Worm (Caenorhabditis elegans): Measurements from ENCODE around the gene clec-58.

clec-58 gene

DNA sequence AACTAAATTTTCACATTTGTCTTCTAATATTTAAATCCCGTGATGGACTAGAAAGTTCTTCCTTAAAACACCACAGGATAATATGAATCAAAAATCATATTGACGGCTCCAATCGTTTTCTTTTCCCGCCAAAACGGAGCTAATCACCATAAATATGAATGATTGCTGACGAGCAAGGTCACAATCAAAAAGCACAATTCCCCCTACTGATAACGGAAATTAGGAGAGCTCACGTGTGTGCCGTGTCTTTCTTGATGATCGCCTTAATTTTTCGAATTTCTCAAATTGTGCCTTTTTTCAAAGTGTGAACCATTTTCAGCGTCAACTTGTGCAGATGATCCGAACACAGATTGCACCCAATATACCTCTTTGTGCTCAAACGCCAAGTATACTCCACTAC, 32.0 kb downstream of the clec-58 start:
- TF ChIP-seq daf-16 (GFP tag; optimal IDR thresholded peaks at IDR 0.05): no peak
- peak; percentile 46 for TF ChIP-seq daf-16 (tag; optimal IDR thresholded peaks at IDR 0.05)
- peak in 1 of 2 experiments; percentile 19 for TF ChIP-seq mdl-1 (tag; optimal IDR thresholded peaks at IDR 0.05)
- no peak for TF ChIP-seq nhr-10 (tag; optimal IDR thresholded peaks at IDR 0.05)
- TF ChIP-seq T26A8.4 (GFP tag; IDR thresholded peaks at IDR 0.05): no peak
- no peak for TF ChIP-seq zip-11 (GFP tag; IDR thresholded peaks at IDR 0.05)
- TF ChIP-seq nhr-28 (tag; optimal IDR thresholded peaks at IDR 0.05): peak; percentile 62
- TF ChIP-seq mxl-3 (GFP tag; optimal IDR thresholded peaks at IDR 0.05): peak; percentile 23
- TF ChIP-seq R02D3.7 (tag; optimal IDR thresholded peaks at IDR 0.05): no peak
- no peak for TF ChIP-seq spr-1 (tag; optimal IDR thresholded peaks at IDR 0.05)
- TF ChIP-seq tag-97 (GFP tag; IDR thresholded peaks at IDR 0.05): no peak
- TF ChIP-seq egl-27 (tag; optimal IDR thresholded peaks at IDR 0.05): no peak
- TF ChIP-seq ceh-20 (GFP tag; IDR thresholded peaks at IDR 0.05): no peak
- TF ChIP-seq mxl-2 (GFP tag; conservative IDR thresholded peaks at IDR 0.05): no peak
- TF ChIP-seq hlh-30 (tag; optimal IDR thresholded peaks at IDR 0.05; ENCODE audit: insufficient read depth): peak; percentile 58
- TF ChIP-seq nhr-237 (tag; optimal IDR thresholded peaks at IDR 0.05): no peak
- no peak for TF ChIP-seq nhr-76 (tag; optimal IDR thresholded peaks at IDR 0.05)
- TF ChIP-seq daf-12 (tag; optimal IDR thresholded peaks at IDR 0.05): no peak
- no peak for TF ChIP-seq daf-19 (GFP tag; conservative IDR thresholded peaks at IDR 0.05)
- TF ChIP-seq pqm-1 (tag; optimal IDR thresholded peaks at IDR 0.05): peak; percentile 42
- no peak for TF ChIP-seq lin-13 (GFP tag; optimal IDR thresholded peaks at IDR 0.05)
- TF ChIP-seq mep-1 (tag; optimal IDR thresholded peaks at IDR 0.05): no peak
- TF ChIP-seq dmd-6 (GFP tag; IDR thresholded peaks at IDR 0.05): peak; percentile 83
- TF ChIP-seq nhr-41 (GFP tag; IDR thresholded peaks at IDR 0.05): no peak
- no peak for TF ChIP-seq pha-4 (GFP tag; IDR thresholded peaks at IDR 0.05)
- no peak for TF ChIP-seq pha-4 (tag; optimal IDR thresholded peaks at IDR 0.05)
- TF ChIP-seq unc-130 (GFP tag; optimal IDR thresholded peaks at IDR 0.05): no peak
- no peak for TF ChIP-seq php-3 (GFP tag; IDR thresholded peaks at IDR 0.05)
- no peak for TF ChIP-seq hif-1 (tag; optimal IDR thresholded peaks at IDR 0.05)
- TF ChIP-seq F37D6.2 (tag; optimal IDR thresholded peaks at IDR 0.05): no peak
- no peak for TF ChIP-seq dmd-9 (GFP tag; IDR thresholded peaks at IDR 0.05)
- no peak for TF ChIP-seq ceh-28 (tag; optimal IDR thresholded peaks at IDR 0.05)
- no peak for TF ChIP-seq egl-43 (GFP tag; IDR thresholded peaks at IDR 0.05)
- TF ChIP-seq hlh-11 (tag; optimal IDR thresholded peaks at IDR 0.05): peak; percentile 56
- TF ChIP-seq nhr-11 (tag; optimal IDR thresholded peaks at IDR 0.05): no peak
- no peak for TF ChIP-seq attf-4 (tag; optimal IDR thresholded peaks at IDR 0.05)
- TF ChIP-seq ceh-44 (GFP tag; IDR thresholded peaks at IDR 0.05): no peak
- peak; percentile 18 for TF ChIP-seq nhr-77 (tag; optimal IDR thresholded peaks at IDR 0.05)
- no peak for TF ChIP-seq ztf-11 (tag; optimal IDR thresholded peaks at IDR 0.05)
- no peak for TF ChIP-seq ZK337.2 (GFP tag; IDR thresholded peaks at IDR 0.05)
- peak; percentile 51 for TF ChIP-seq dve-1 (tag; optimal IDR thresholded peaks at IDR 0.05; ENCODE audit: insufficient read depth)
- no peak for TF ChIP-seq ceh-32 (tag; optimal IDR thresholded peaks at IDR 0.05; ENCODE audit: poor library complexity)
- no peak for TF ChIP-seq dpl-1 (GFP tag; optimal IDR thresholded peaks at IDR 0.05)
- TF ChIP-seq gei-8 (GFP tag; optimal IDR thresholded peaks at IDR 0.05): no peak
- TF ChIP-seq T20F7.1 (GFP tag; optimal IDR thresholded peaks at IDR 0.05): no peak
- TF ChIP-seq zfp-3 (GFP tag; conservative IDR thresholded peaks at IDR 0.05): no peak
- no peak for TF ChIP-seq aha-1 (tag)
- TF ChIP-seq zfp-2 (tag; optimal IDR thresholded peaks at IDR 0.05): no peak
- no peak for TF ChIP-seq Y5F2A.4 (GFP tag; optimal IDR thresholded peaks at IDR 0.05)
- TF ChIP-seq nhr-111 (GFP tag; optimal IDR thresholded peaks at IDR 0.05): no peak
- TF ChIP-seq snpc-4 (tag; optimal IDR thresholded peaks at IDR 0.05): no peak
- TF ChIP-seq lir-3 (tag; optimal IDR thresholded peaks at IDR 0.05): no peak
